Fruit fly (Drosophila melanogaster): ENCODE data around the gene CG44815.
A peak's percentile ranks its signal among the peaks of the same experiment; 100 is the strongest.

Gene CG44815

dm6 chrX:9476908-9477307 lies 30.9 kb upstream of the CG44815 start:
- TF ChIP-seq CG34367 (tag; optimal IDR thresholded peaks at IDR 0.05) = no peak
- TF ChIP-seq CG9948 (tag; optimal IDR thresholded peaks at IDR 0.05) = peak; percentile 36
- peak; percentile 19 for TF ChIP-seq CG8301 (tag; optimal IDR thresholded peaks at IDR 0.05)
- peak; percentile 66 for TF ChIP-seq CG8159 (tag; optimal IDR thresholded peaks at IDR 0.05)
- peak; percentile 42 for TF ChIP-seq CG14655 (GFP tag; optimal IDR thresholded peaks at IDR 0.05)
- peak; percentile 39 for TF ChIP-seq CG17806 (tag; optimal IDR thresholded peaks at IDR 0.05)
- no peak for TF ChIP-seq CG10348 (GFP tag; IDR thresholded peaks at IDR 0.05)
- no peak for TF ChIP-seq fd96Ca (GFP tag; IDR thresholded peaks at IDR 0.05)
- TF ChIP-seq CG15710 (tag; optimal IDR thresholded peaks at IDR 0.05) = peak; percentile 31

dm6 chrX:9474115-9474514 lies 28.1 kb upstream of the CG44815 start:
- TF ChIP-seq CG14655 (GFP tag; optimal IDR thresholded peaks at IDR 0.05) = no peak
- peak; percentile 36; the same call in 1 of the 3 replicates for TF ChIP-seq CG4496 (GFP tag; IDR thresholded peaks at IDR 0.05)
- no peak for TF ChIP-seq CG17806 (tag; optimal IDR thresholded peaks at IDR 0.05)
- no peak for TF ChIP-seq CG13204 (GFP tag; optimal IDR thresholded peaks at IDR 0.05)
- no peak for TF ChIP-seq CG8159 (tag; optimal IDR thresholded peaks at IDR 0.05)
- 0 out of 3 replicates have a peak, but pooled peaks have one; percentile 12 for TF ChIP-seq fd96Ca (GFP tag; IDR thresholded peaks at IDR 0.05)
- peak; percentile 25; the same call in 1 of the 2 replicates for TF ChIP-seq Ets98B (GFP tag; IDR thresholded peaks at IDR 0.05)
- TF ChIP-seq CG12605 (GFP tag; IDR thresholded peaks at IDR 0.05) = peak; percentile 52; the same call in 1 of the 2 replicates
- TF ChIP-seq CG32121 (GFP tag; IDR thresholded peaks at IDR 0.05) = no peak

dm6 chrX:9468285-9468684 lies 22.3 kb upstream of the CG44815 start:
- TF ChIP-seq D1 (tag; optimal IDR thresholded peaks at IDR 0.05) (no peak), Snoo (tag; optimal IDR thresholded peaks at IDR 0.05) (peak; percentile 30), rn (GFP tag; IDR thresholded peaks at IDR 0.05) (peak; percentile 64), CG34367 (tag; optimal IDR thresholded peaks at IDR 0.05) (peak; percentile 44), Ets98B (GFP tag; IDR thresholded peaks at IDR 0.05) (peak; percentile 69), fd96Ca (GFP tag; IDR thresholded peaks at IDR 0.05) (peak; percentile 54), Pif1A (GFP tag; optimal IDR thresholded peaks at IDR 0.05) (peak; percentile 66), CG12605 (GFP tag; IDR thresholded peaks at IDR 0.05) (peak; percentile 31; the same call in 1 of the 2 replicates), gl (tag; optimal IDR thresholded peaks at IDR 0.05) (no peak), EcR (GFP tag; optimal IDR thresholded peaks at IDR 0.05) (no peak), CG8159 (tag; optimal IDR thresholded peaks at IDR 0.05) (peak; percentile 64), CG4496 (GFP tag; IDR thresholded peaks at IDR 0.05) (peak; percentile 77), CG15710 (tag; optimal IDR thresholded peaks at IDR 0.05) (peak; percentile 62), CG13204 (GFP tag; optimal IDR thresholded peaks at IDR 0.05) (no peak), Pif1B (GFP tag; optimal IDR thresholded peaks at IDR 0.05) (peak; percentile 50), CG8301 (tag; optimal IDR thresholded peaks at IDR 0.05) (peak; percentile 64), CG14655 (GFP tag; optimal IDR thresholded peaks at IDR 0.05) (peak; percentile 70), CG9948 (tag; optimal IDR thresholded peaks at IDR 0.05) (peak; percentile 54), CG10348 (GFP tag; IDR thresholded peaks at IDR 0.05) (no peak), CG17806 (tag; optimal IDR thresholded peaks at IDR 0.05) (peak; percentile 68), CG32121 (GFP tag; IDR thresholded peaks at IDR 0.05) (peak; percentile 77)

- no peak for TF ChIP-seq gl (tag; optimal IDR thresholded peaks at IDR 0.05)
- TF ChIP-seq CG8159 (tag; optimal IDR thresholded peaks at IDR 0.05) = no peak
- no peak for TF ChIP-seq CG13204 (GFP tag; optimal IDR thresholded peaks at IDR 0.05)
- peak; percentile 57 for TF ChIP-seq CG8301 (tag; optimal IDR thresholded peaks at IDR 0.05)
- peak; percentile 22 for TF ChIP-seq CG17806 (tag; optimal IDR thresholded peaks at IDR 0.05)
- TF ChIP-seq Pif1B (GFP tag; optimal IDR thresholded peaks at IDR 0.05) = no peak
- TF ChIP-seq rn (GFP tag; IDR thresholded peaks at IDR 0.05) = no peak
- TF ChIP-seq CG4496 (GFP tag; IDR thresholded peaks at IDR 0.05) = peak; percentile 6; the same call in 1 of the 3 replicates
- no peak for TF ChIP-seq D1 (tag; optimal IDR thresholded peaks at IDR 0.05)
- no peak for TF ChIP-seq CG34367 (tag; optimal IDR thresholded peaks at IDR 0.05)
- TF ChIP-seq Snoo (tag; optimal IDR thresholded peaks at IDR 0.05) = no peak
- no peak for TF ChIP-seq CG12605 (GFP tag; IDR thresholded peaks at IDR 0.05)
- no peak for TF ChIP-seq fd96Ca (GFP tag; IDR thresholded peaks at IDR 0.05)
- TF ChIP-seq CG9948 (tag; optimal IDR thresholded peaks at IDR 0.05) = peak; percentile 46
- TF ChIP-seq Ets98B (GFP tag; IDR thresholded peaks at IDR 0.05) = peak; percentile 7; the same call in 1 of the 2 replicates
- peak; percentile 32; the same call in 1 of the 2 replicates for TF ChIP-seq CG32121 (GFP tag; IDR thresholded peaks at IDR 0.05)
- peak; percentile 9 for TF ChIP-seq CG15710 (tag; optimal IDR thresholded peaks at IDR 0.05)
- TF ChIP-seq CG10348 (GFP tag; IDR thresholded peaks at IDR 0.05) = no peak
- peak; percentile 58 for TF ChIP-seq CG14655 (GFP tag; optimal IDR thresholded peaks at IDR 0.05)
- no peak for TF ChIP-seq EcR (GFP tag; optimal IDR thresholded peaks at IDR 0.05)
- TF ChIP-seq Pif1A (GFP tag; optimal IDR thresholded peaks at IDR 0.05) = no peak
Measured at dm6 chrX:9467656-9468055, 21.6 kb upstream of the CG44815 start.

dm6 chrX:9467066-9467465 lies 21.1 kb upstream of the CG44815 start:
- TF ChIP-seq CG9948 (tag; optimal IDR thresholded peaks at IDR 0.05) (peak; percentile 61), CG8301 (tag; optimal IDR thresholded peaks at IDR 0.05) (no peak), rn (GFP tag; IDR thresholded peaks at IDR 0.05) (0 out of 2 replicates have a peak, but pooled peaks have one; percentile 9), CG8159 (tag; optimal IDR thresholded peaks at IDR 0.05) (peak; percentile 78), CG17806 (tag; optimal IDR thresholded peaks at IDR 0.05) (peak; percentile 65), D1 (tag; optimal IDR thresholded peaks at IDR 0.05) (no peak), CG15710 (tag; optimal IDR thresholded peaks at IDR 0.05) (peak; percentile 61), CG34367 (tag; optimal IDR thresholded peaks at IDR 0.05) (peak; percentile 35)

dm6 chrX:9466579-9466995 lies 20.6 kb upstream of the CG44815 start:
- peak; percentile 3 for TF ChIP-seq D1 (tag; optimal IDR thresholded peaks at IDR 0.05)
- TF ChIP-seq fd96Ca (GFP tag; IDR thresholded peaks at IDR 0.05) = peak; percentile 61; the same call in 2 of the 3 replicates
- no peak; the same call in 1 of the 2 replicates for TF ChIP-seq Ets98B (GFP tag; IDR thresholded peaks at IDR 0.05)
- TF ChIP-seq CG9948 (tag; optimal IDR thresholded peaks at IDR 0.05) = no peak
- TF ChIP-seq CG4496 (GFP tag; IDR thresholded peaks at IDR 0.05) = no peak
- no peak; the same call in 1 of the 2 replicates for TF ChIP-seq CG12605 (GFP tag; IDR thresholded peaks at IDR 0.05)
- TF ChIP-seq CG8301 (tag; optimal IDR thresholded peaks at IDR 0.05) = no peak
- no peak for TF ChIP-seq CG14655 (GFP tag; optimal IDR thresholded peaks at IDR 0.05)
- TF ChIP-seq CG32121 (GFP tag; IDR thresholded peaks at IDR 0.05) = no peak; the same call in 1 of the 2 replicates
- TF ChIP-seq CG13204 (GFP tag; optimal IDR thresholded peaks at IDR 0.05) = peak; percentile 75
- TF ChIP-seq Pif1B (GFP tag; optimal IDR thresholded peaks at IDR 0.05) = no peak
- TF ChIP-seq rn (GFP tag; IDR thresholded peaks at IDR 0.05) = no peak
- peak; percentile 12 for TF ChIP-seq CG15710 (tag; optimal IDR thresholded peaks at IDR 0.05)
- TF ChIP-seq Snoo (tag; optimal IDR thresholded peaks at IDR 0.05) = no peak
- TF ChIP-seq CG10348 (GFP tag; IDR thresholded peaks at IDR 0.05) = no peak
- TF ChIP-seq CG34367 (tag; optimal IDR thresholded peaks at IDR 0.05) = peak; percentile 39
- no peak for TF ChIP-seq Pif1A (GFP tag; optimal IDR thresholded peaks at IDR 0.05)
- TF ChIP-seq EcR (GFP tag; optimal IDR thresholded peaks at IDR 0.05) = peak; percentile 80
- TF ChIP-seq gl (tag; optimal IDR thresholded peaks at IDR 0.05) = peak; percentile 52
- no peak for TF ChIP-seq CG8159 (tag; optimal IDR thresholded peaks at IDR 0.05)
- TF ChIP-seq CG17806 (tag; optimal IDR thresholded peaks at IDR 0.05) = no peak

Measured in whole organism, pupa.